Fruit fly (Drosophila melanogaster): ENCODE results near the gene CG15021.

CG15021 gene

dm6 chr3L:4436421-4436820 lies at the start of gene CG15021:
Gene CG15021, plus strand, starts transcription at chr3L:4436721.
- TF ChIP-seq CG8478 (optimal IDR thresholded peaks at IDR 0.05) = no peak
- no peak for TF ChIP-seq CTCF (optimal IDR thresholded peaks at IDR 0.05)

- TF ChIP-seq CTCF (optimal IDR thresholded peaks at IDR 0.05) (no peak), CG8478 (optimal IDR thresholded peaks at IDR 0.05) (no peak)
These were observed 48.3 kb upstream of the CG15021 start for dm6 chr3L:4388215-4388614.

DNA sequence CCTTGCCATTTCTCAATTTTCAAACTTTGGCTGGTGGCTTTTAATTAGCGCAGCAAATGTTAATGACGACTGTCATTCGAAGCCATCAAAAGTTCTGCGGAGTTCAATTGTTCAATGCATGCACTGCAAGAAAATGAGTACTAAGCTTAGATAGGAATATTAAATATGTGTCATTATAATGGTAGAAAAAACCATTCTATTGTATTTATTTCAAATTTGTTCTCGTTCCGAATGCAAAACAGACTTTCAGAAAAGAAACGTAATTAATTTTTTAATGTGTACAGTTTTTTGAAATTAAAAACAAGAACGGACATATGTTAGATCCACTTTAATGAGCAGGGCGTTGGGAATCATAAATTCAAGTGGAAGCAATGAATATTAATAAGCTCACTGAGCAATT lies 47.4 kb upstream of the CG15021 start:
- no peak for TF ChIP-seq CTCF (optimal IDR thresholded peaks at IDR 0.05)
- no peak for TF ChIP-seq CG8478 (optimal IDR thresholded peaks at IDR 0.05)

DNA sequence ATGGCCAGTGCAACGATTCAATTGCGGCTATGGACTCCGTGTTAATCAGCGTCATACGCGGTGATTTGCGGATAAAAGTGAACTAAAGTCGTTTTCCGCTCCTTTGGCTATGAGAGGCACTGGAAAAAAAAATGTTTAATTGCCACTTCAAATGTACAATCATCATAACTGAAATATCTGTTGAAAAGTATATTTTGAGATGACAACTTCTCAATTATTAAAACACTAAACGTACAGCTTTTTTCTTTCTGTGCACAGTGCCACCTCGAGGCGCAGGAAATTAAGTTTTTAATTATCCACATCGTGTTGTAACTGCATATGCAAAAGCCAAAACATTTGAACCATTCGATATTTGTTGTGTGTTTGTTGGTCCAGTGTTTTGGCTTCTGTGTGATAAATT lies 43.7 kb upstream of the CG15021 start:
- no peak for TF ChIP-seq CG8478 (optimal IDR thresholded peaks at IDR 0.05)
- no peak for TF ChIP-seq CTCF (optimal IDR thresholded peaks at IDR 0.05)

DNA sequence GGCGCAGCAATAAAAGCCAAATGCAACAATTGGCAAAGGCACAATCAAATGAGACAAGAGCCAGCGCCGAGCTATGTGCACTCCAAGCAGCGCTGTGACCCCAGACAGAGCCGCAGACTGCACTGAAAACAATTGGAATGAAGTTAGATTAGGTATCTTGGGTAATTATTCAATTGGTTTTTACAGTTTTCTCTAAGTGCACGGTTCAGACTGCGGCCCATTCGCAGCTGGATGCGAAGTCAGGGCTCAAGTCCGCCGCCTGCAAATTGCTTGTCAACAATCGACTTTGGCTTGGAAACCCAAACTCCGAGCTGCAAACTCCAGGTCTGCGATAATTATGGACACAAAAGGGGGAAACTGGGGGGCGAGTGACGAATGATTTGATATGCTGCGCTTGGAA lies 42.9 kb upstream of the CG15021 start:
- TF ChIP-seq CTCF (optimal IDR thresholded peaks at IDR 0.05) (no peak), CG8478 (optimal IDR thresholded peaks at IDR 0.05) (no peak)

DNA sequence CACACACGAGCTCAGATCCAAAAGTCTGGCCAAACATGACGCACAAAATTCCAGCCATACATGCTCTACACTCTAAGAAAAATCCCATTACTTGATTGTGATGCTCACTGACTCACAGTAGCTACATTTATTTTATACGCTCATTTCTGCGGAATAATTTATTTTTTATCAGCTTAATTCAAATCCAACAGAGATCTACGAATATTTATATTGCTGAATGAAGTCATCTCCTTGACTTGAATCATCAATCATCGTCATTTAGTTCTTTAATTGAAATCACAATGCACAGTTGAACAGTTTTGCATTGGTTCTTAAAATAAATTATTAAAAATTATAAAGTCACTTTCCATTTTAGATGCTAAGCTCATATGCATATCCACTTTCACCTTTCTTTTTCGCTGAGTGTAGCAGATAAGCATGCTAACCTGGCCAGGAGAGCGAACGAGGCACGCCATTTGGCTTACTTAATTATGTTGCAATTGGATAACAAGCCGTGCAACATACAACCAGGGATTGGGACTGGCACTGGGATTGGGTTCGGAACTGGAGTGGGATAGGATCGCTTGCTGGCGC lies 40.9 kb upstream of the CG15021 start:
- TF ChIP-seq CTCF (optimal IDR thresholded peaks at IDR 0.05) (no peak), CG8478 (optimal IDR thresholded peaks at IDR 0.05) (no peak)

DNA sequence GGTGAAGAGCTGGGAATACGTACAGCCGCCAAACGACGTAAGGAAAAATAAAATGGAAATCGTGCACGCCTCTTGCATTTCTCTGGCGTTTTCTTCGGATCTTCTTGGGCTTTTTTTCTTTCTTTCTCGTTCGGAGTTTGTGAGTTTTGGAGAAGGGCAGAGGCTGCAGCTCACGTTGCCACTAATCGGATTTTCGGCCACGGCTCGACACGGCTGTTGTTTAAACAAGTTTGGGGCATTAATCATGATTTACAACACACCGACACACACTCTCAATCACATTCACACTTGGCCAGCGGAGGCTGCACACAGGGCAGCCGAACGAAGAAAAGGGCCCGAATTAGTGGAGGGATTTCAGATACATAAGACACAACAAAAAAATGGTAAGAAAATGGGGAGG lies 40.1 kb upstream of the CG15021 start:
- TF ChIP-seq CTCF (optimal IDR thresholded peaks at IDR 0.05) = no peak
- no peak for TF ChIP-seq CG8478 (optimal IDR thresholded peaks at IDR 0.05)

DNA sequence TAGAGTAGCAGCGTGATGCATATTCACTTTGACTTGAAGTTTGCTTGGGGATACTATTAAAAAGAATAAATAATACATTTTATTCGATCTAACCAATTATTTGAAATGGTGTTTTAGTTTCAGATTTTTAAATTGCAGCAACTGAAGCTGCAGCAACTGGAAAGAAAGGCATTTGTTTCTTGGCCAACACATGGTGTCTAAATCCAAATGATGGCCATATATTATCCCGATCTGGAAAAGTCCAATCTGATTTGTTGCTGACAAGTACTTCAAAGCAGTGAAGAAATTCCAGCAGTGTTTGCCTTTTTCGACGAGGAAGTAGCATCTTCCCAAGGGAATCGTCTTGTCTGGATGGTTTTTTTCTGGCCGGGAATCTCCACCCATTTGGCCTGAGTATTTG lies 39.4 kb upstream of the CG15021 start:
- no peak for TF ChIP-seq CTCF (optimal IDR thresholded peaks at IDR 0.05)

DNA sequence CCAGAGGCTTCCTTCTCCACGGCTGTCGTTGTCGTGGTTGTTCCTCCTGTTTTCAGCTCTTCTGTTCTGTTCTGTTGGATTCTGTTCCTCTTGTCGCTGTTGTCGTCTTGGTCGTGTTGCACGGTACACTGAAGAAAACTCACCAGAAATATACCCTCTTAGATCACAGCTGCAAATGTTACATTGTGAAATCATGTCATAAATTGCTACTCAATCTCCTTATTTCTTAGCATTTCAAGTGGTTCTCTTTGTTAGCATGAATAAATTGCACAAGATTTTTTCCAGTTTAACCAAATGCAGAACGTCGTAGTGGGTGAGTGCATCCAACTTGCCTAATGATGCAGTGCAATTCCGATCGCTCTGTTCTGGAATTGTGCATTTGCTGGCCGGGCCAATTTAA lies 38.6 kb upstream of the CG15021 start:
- TF ChIP-seq CG8478 (optimal IDR thresholded peaks at IDR 0.05) (no peak), CTCF (optimal IDR thresholded peaks at IDR 0.05) (no peak)

DNA sequence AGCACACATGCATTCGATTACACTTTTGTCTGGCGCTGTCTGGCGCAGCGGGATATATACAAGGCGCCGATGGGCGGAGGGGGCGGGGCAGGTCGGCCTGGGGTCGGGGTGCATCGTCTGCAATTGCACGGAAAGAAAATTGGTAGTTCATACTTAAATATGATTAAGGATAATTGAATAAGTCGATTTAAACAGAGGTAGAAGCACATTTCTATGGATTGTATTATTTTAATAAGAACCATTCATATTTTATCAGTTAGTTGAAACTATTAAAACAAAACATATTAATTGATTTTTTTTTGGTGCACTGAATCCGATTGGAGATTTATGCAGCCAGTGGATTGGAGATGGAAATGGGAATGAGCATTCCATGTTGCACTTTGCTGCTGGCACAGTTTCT lies 36.6 kb upstream of the CG15021 start:
- no peak for TF ChIP-seq CTCF (optimal IDR thresholded peaks at IDR 0.05)
- no peak for TF ChIP-seq CG8478 (optimal IDR thresholded peaks at IDR 0.05)

- TF ChIP-seq CG8478 (optimal IDR thresholded peaks at IDR 0.05) (no peak), CTCF (optimal IDR thresholded peaks at IDR 0.05) (no peak)
These were observed 35.3 kb upstream of the CG15021 start for dm6 chr3L:4401241-4401640.

DNA sequence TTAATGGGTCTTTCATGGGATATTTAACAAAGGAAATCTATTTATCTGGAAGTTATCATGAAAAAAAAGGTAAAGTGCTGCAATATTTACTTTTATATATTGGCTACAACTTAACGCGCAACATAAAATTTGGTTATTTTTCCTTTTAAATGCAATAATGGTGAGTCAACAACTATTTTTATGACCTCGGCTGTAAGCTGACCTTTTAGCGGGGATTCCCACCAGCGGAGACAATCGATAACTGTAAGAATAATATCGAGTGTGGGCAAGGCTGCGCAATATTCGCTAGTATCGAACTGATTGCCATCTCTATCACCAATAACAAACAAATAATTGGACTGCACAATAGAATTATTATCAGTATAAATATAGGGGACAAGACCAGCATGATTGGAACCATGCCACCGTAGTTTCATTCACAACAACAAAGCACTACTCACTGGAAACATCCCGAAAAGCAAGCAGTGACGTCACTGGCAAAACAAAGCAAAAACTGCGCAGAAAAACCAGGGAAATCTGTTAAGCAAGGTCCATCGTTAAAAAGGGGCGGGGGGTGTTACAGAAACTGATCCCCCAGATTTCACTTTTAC lies 33.2 kb upstream of the CG15021 start, which contains the start of gene Syx17:
Gene Syx17, plus strand, starts transcription at position 308 of the 590 bp plus-strand sequence.
- TF ChIP-seq CTCF (optimal IDR thresholded peaks at IDR 0.05) (no peak), CG8478 (optimal IDR thresholded peaks at IDR 0.05) (no peak)

- no peak for TF ChIP-seq CG8478 (optimal IDR thresholded peaks at IDR 0.05)
- no peak for TF ChIP-seq CTCF (optimal IDR thresholded peaks at IDR 0.05)
These were observed 30.6 kb upstream of the CG15021 start, which contains the start of gene CG15019 for dm6 chr3L:4405922-4406321. Gene CG15019, minus strand, starts transcription at chr3L:4406059.

DNA sequence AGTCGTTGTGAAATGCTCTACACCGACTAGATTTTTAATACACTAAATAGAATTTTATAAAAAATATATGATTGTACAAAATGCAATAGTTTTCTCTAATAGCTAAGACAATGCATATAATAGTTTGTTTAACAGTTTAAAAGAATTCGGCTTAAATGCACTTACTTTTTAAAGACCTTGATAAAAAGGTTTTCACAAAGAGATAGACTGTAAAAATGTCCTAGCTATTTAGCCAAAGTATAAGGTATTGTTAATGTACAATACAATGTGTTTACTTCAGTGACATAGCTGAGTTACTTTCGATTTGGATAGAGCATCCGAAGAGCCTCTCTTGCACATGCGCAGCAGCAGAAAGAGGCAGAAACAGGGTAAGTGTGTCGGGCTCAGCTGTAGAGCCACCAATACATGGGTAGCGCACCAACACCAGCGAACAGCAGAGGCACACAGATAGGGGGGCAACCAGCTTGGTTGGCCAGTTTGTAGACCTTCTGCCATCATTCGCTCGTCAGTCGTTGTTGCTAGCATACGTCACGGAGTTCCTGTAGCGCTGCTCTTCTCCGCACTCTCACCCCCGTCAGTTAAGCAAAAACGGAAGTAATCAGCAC lies 29.8 kb upstream of the CG15021 start, which contains the start of gene TP53INP:
Gene TP53INP, plus strand, starts transcription at position 291 of the 605 bp plus-strand sequence.
- TF ChIP-seq CG8478 (optimal IDR thresholded peaks at IDR 0.05) (no peak), CTCF (optimal IDR thresholded peaks at IDR 0.05) (no peak)

dm6 chr3L:4407743-4408142 lies 28.8 kb upstream of the CG15021 start:
- TF ChIP-seq CG8478 (optimal IDR thresholded peaks at IDR 0.05) (no peak), CTCF (optimal IDR thresholded peaks at IDR 0.05) (no peak)

Data from S2 (cell line).